Worm (Caenorhabditis elegans): ENCODE results near the gene F41H10.1.

Gene F41H10.1

ce11 chrIV:5415696-5416095 is 33.0 kb downstream of the F41H10.1 start, which contains the start of gene spp-7:
Gene spp-7 (minus strand): TSS chrIV:5415796.
- TF ChIP-seq nhr-12 (tag; optimal IDR thresholded peaks at IDR 0.05) (no peak), zag-1 (tag; optimal IDR thresholded peaks at IDR 0.05) (no peak), gmeb-1 (tag; optimal IDR thresholded peaks at IDR 0.05) (no peak), lin-39 (tag; optimal IDR thresholded peaks at IDR 0.05) (no peak), C34F6.9 (tag; optimal IDR thresholded peaks at IDR 0.05) (no peak), nhr-11 (tag; optimal IDR thresholded peaks at IDR 0.05) (no peak), lsy-2 (tag; optimal IDR thresholded peaks at IDR 0.05) (no peak)

- TF ChIP-seq ceh-16 (tag; optimal IDR thresholded peaks at IDR 0.05) (no peak), lin-39 (tag; optimal IDR thresholded peaks at IDR 0.05) (no peak), mbf-1 (tag; optimal IDR thresholded peaks at IDR 0.05) (no peak), sma-9 (GFP tag; optimal IDR thresholded peaks at IDR 0.05) (no peak), sma-9 (tag; optimal IDR thresholded peaks at IDR 0.05) (no peak), elt-3 (tag; optimal IDR thresholded peaks at IDR 0.05) (no peak), alr-1 (tag; optimal IDR thresholded peaks at IDR 0.05) (no peak), R02D3.7 (tag; optimal IDR thresholded peaks at IDR 0.05) (no peak), nhr-10 (tag; optimal IDR thresholded peaks at IDR 0.05) (no peak), lsy-2 (tag; optimal IDR thresholded peaks at IDR 0.05) (no peak), blmp-1 (tag; optimal IDR thresholded peaks at IDR 0.05; ENCODE audit: insufficient read depth) (no peak), ztf-4 (tag; optimal IDR thresholded peaks at IDR 0.05) (no peak), unc-55 (GFP tag; optimal IDR thresholded peaks at IDR 0.05) (no peak), gmeb-1 (tag; optimal IDR thresholded peaks at IDR 0.05) (no peak), crh-2 (tag; optimal IDR thresholded peaks at IDR 0.05) (no peak), nhr-11 (tag; optimal IDR thresholded peaks at IDR 0.05) (no peak), ZK546.5 (tag; optimal IDR thresholded peaks at IDR 0.05) (no peak), unc-39 (tag; optimal IDR thresholded peaks at IDR 0.05) (no peak), nhr-6 (tag; optimal IDR thresholded peaks at IDR 0.05) (no peak)
Measured at ce11 chrIV:5419122-5419521, 36.4 kb downstream of the F41H10.1 start, which contains the start of gene ehn-3. Gene ehn-3 (minus strand): TSS chrIV:5419222.
